Fruit fly (Drosophila melanogaster) whole organism, prepupa: Measurements from ENCODE around the gene CG11498.

Source experiments
- Blimp-1 ChIP-seq: fragments of 200-800 bp; sonication (Bioruptor generic); optimal IDR thresholded peaks from 3 replicates; lab custom pipeline; 2017; ENCODE audit warnings: missing biosample characterization, missing genetic modification characterization, mild to moderate bottlenecking, moderate library complexity, missing genetic modification reagents
- CG10631 ChIP-seq: fragments of 200-800 bp; sonication (Bioruptor generic); optimal IDR thresholded peaks from 2 replicates; lab custom pipeline; 2016; ENCODE audit warnings: missing biosample characterization, missing genetic modification characterization
- CG10669 ChIP-seq: fragments of 200-800 bp; sonication (Bioruptor generic); optimal IDR thresholded peaks from 3 replicates; lab custom pipeline; 2018; ENCODE audit warnings: missing biosample characterization, mild to moderate bottlenecking, missing genetic modification characterization, moderate library complexity
- CG11902 ChIP-seq: fragments of 200-800 bp; sonication (Bioruptor generic); optimal IDR thresholded peaks from 3 replicates; lab custom pipeline; 2016; ENCODE audit warnings: missing biosample characterization, missing genetic modification characterization
- CG15336 ChIP-seq: fragments of 200-800 bp; sonication (Bioruptor generic); IDR thresholded peaks from 2 replicates; pipeline ENCODE4 v1.3.6; 2022; ENCODE audit warnings: missing biosample characterization, missing genetic modification characterization
- CG16779 ChIP-seq: fragments of 200-800 bp; sonication (Bioruptor generic); optimal IDR thresholded peaks from 3 replicates; lab custom pipeline; 2017; ENCODE audit warnings: missing biosample characterization, mild to moderate bottlenecking, missing genetic modification characterization
- CG3032 ChIP-seq: fragments of 200-800 bp; optimal IDR thresholded peaks from 2 replicates; lab custom pipeline; 2019; ENCODE audit warnings: missing biosample characterization, mild to moderate bottlenecking, missing genetic modification characterization, moderate library complexity
- CG32006 ChIP-seq: fragments of 200-800 bp; sonication (Bioruptor generic); optimal IDR thresholded peaks from 3 replicates; lab custom pipeline; 2017; ENCODE audit warnings: missing biosample characterization, mild to moderate bottlenecking, missing genetic modification characterization
- CG34406 ChIP-seq: fragments of 200-800 bp; sonication (Bioruptor generic); optimal IDR thresholded peaks from 3 replicates; lab custom pipeline; 2016; ENCODE audit warnings: missing biosample characterization, missing genetic modification characterization
- CG3919 ChIP-seq: fragments of 200-800 bp; sonication (Bioruptor generic); optimal IDR thresholded peaks from 3 replicates; lab custom pipeline; 2016; ENCODE audit warnings: missing biosample characterization, missing genetic modification characterization
- CG4318 ChIP-seq: fragments of 200-800 bp; sonication (Bioruptor generic); optimal IDR thresholded peaks from 3 replicates; lab custom pipeline; 2017; ENCODE audit warnings: missing biosample characterization, mild to moderate bottlenecking, missing genetic modification characterization
- CG6163 ChIP-seq: fragments of 200-800 bp; sonication (Bioruptor generic); IDR thresholded peaks from 3 replicates; pipeline ENCODE4 v1.3.6; 2022; ENCODE audit warnings: missing biosample characterization, missing genetic modification characterization
- CG6854 ChIP-seq: fragments of 200-800 bp; sonication (Bioruptor generic); optimal IDR thresholded peaks from 2 replicates; lab custom pipeline; 2017; ENCODE audit warnings: missing biosample characterization, mild to moderate bottlenecking, missing genetic modification characterization
- CG7368 ChIP-seq: fragments of 200-800 bp; sonication (Bioruptor generic); optimal IDR thresholded peaks from 3 replicates; lab custom pipeline; 2016; ENCODE audit warnings: missing biosample characterization, missing genetic modification characterization
- CG8632 ChIP-seq: fragments of 200-800 bp; sonication (Bioruptor generic); optimal IDR thresholded peaks from 3 replicates; lab custom pipeline; 2016; ENCODE audit warnings: missing biosample characterization, missing genetic modification characterization
- CG9139 ChIP-seq: fragments of 200-800 bp; sonication (Bioruptor generic); optimal IDR thresholded peaks from 3 replicates; lab custom pipeline; 2017; ENCODE audit warnings: missing biosample characterization, mild to moderate bottlenecking, missing genetic modification characterization
- Eip75B ChIP-seq: fragments of 200-800 bp; sonication (Bioruptor generic); optimal IDR thresholded peaks from 3 replicates; lab custom pipeline; 2016; ENCODE audit warnings: missing biosample characterization, missing genetic modification characterization
- Ets96B ChIP-seq: fragments of 200-800 bp; optimal IDR thresholded peaks from 2 replicates; lab custom pipeline; 2019; ENCODE audit warnings: missing biosample characterization, mild to moderate bottlenecking, missing genetic modification characterization, moderate library complexity
- Hr38 ChIP-seq: sonication (Bioruptor generic); optimal IDR thresholded peaks from 2 replicates; lab custom pipeline; 2016; ENCODE audit warnings: missing biosample characterization, missing genetic modification characterization
- Hr39 ChIP-seq: fragments of 200-800 bp; sonication (Bioruptor generic); optimal IDR thresholded peaks from 2 replicates; lab custom pipeline; 2016; ENCODE audit warnings: missing biosample characterization, missing genetic modification characterization
- Hr4 ChIP-seq: fragments of 200-800 bp; sonication (Bioruptor generic); optimal IDR thresholded peaks from 3 replicates; lab custom pipeline; 2016; ENCODE audit warnings: missing biosample characterization, missing genetic modification characterization
- Smox ChIP-seq: fragments of 200-800 bp; sonication (Bioruptor generic); optimal IDR thresholded peaks from 3 replicates; lab custom pipeline; 2016; ENCODE audit warnings: missing biosample characterization, missing genetic modification characterization
- Sox102F ChIP-seq: fragments of 200-800 bp; sonication (Bioruptor generic); optimal IDR thresholded peaks from 2 replicates; lab custom pipeline; 2016; ENCODE audit warnings: missing biosample characterization, mild to moderate bottlenecking, missing genetic modification characterization
- Sox14 ChIP-seq: fragments of 200-800 bp; sonication (Bioruptor generic); optimal IDR thresholded peaks from 3 replicates; lab custom pipeline; 2016; ENCODE audit warnings: missing biosample characterization, missing genetic modification characterization
- Sox15 ChIP-seq: fragments of 200-800 bp; sonication (Bioruptor generic); optimal IDR thresholded peaks from 3 replicates; lab custom pipeline; 2016; ENCODE audit warnings: missing biosample characterization, missing genetic modification characterization
- achi ChIP-seq: fragments of 200-800 bp; sonication (Bioruptor generic); optimal IDR thresholded peaks from 3 replicates; lab custom pipeline; 2016; ENCODE audit warnings: missing biosample characterization, missing genetic modification characterization
- acj6 ChIP-seq: fragments of 200-800 bp; sonication (Bioruptor generic); optimal IDR thresholded peaks from 3 replicates; lab custom pipeline; 2016; ENCODE audit warnings: missing biosample characterization, missing genetic modification characterization
- dac ChIP-seq: fragments of 200-800 bp; sonication (Bioruptor generic); optimal IDR thresholded peaks from 2 replicates; lab custom pipeline; 2017; ENCODE audit warnings: missing biosample characterization, mild to moderate bottlenecking, missing genetic modification characterization
- eg ChIP-seq: fragments of 200-800 bp; sonication (Bioruptor generic); IDR thresholded peaks from 3 replicates; pipeline ENCODE4 v1.3.6; 2022; ENCODE audit warnings: missing biosample characterization, missing genetic modification characterization
- esn ChIP-seq: fragments of 200-800 bp; sonication (Bioruptor generic); optimal IDR thresholded peaks from 2 replicates; lab custom pipeline; 2016; ENCODE audit warnings: missing biosample characterization, mild to moderate bottlenecking, missing genetic modification characterization, moderate library complexity
- fd59A ChIP-seq: fragments of 200-800 bp; sonication (Bioruptor generic); optimal IDR thresholded peaks from 2 replicates; lab custom pipeline; 2017; ENCODE audit warnings: missing biosample characterization, mild to moderate bottlenecking, missing genetic modification characterization, missing genetic modification reagents
- fd85E ChIP-seq: fragments of 200-800 bp; sonication (Bioruptor generic); optimal IDR thresholded peaks from 3 replicates; lab custom pipeline; 2016; ENCODE audit warnings: missing biosample characterization, missing genetic modification characterization
- fkh ChIP-seq: fragments of 200-800 bp; sonication (Bioruptor generic); optimal IDR thresholded peaks from 3 replicates; lab custom pipeline; 2017; ENCODE audit warnings: missing biosample characterization, mild to moderate bottlenecking, missing genetic modification characterization, moderate library complexity
- pdm3 ChIP-seq: fragments of 200-800 bp; sonication (Bioruptor generic); optimal IDR thresholded peaks from 3 replicates; lab custom pipeline; 2016; ENCODE audit warnings: missing biosample characterization, missing genetic modification characterization
- salr ChIP-seq, 2 experiments: fragments of 200-800 bp; sonication (Bioruptor generic); optimal IDR thresholded peaks; 3 replicates each; lab custom pipeline; 2016 to 2018; ENCODE audit warnings: missing biosample characterization in 2 of 2, missing genetic modification characterization in 2 of 2, mild to moderate bottlenecking in 1 of 2
- spab ChIP-seq: fragments of 200-800 bp; sonication (Bioruptor generic); optimal IDR thresholded peaks from 2 replicates; lab custom pipeline; 2017; ENCODE audit warnings: missing biosample characterization, mild to moderate bottlenecking, missing genetic modification characterization, missing genetic modification reagents
- ss ChIP-seq, 2 experiments: fragments of 200-800 bp; sonication (Bioruptor generic); optimal IDR thresholded peaks; 2 replicates in 1 of 2; 3 replicates in 1 of 2; lab custom pipeline; 2017 to 2018; ENCODE audit warnings: mild to moderate bottlenecking in 2 of 2, missing biosample characterization in 2 of 2, missing genetic modification characterization in 2 of 2, moderate library complexity in 1 of 2
- topi ChIP-seq: fragments of 200-800 bp; sonication (Bioruptor generic); optimal IDR thresholded peaks from 3 replicates; lab custom pipeline; 2016; ENCODE audit warnings: missing biosample characterization, missing genetic modification characterization
- vri ChIP-seq: fragments of 200-800 bp; sonication (Bioruptor generic); optimal IDR thresholded peaks from 3 replicates; lab custom pipeline; 2016; ENCODE audit warnings: missing biosample characterization, mild to moderate bottlenecking, missing genetic modification characterization

Gene CG11498

DNA sequence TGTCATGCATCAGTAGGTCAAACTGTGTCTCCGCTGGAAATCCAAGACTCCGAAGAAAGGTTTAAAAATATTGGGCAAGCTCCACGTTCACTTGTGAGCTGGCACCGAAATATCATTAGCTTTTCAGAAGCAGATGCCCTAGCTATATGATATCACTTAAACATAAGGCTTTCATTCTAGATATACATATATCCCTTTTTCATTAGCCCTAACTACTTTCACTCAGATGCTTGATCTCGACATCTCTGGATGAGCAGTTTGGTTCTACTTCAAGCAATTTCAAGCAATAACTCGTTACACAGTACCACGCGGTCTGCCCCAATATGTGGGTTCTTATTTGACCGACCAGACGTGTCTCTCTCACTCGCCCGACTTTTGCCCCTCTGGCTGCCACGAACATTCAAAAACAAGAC, 31.2 kb upstream of the CG11498 start (continued):
- TF ChIP-seq Sox102F (peak; percentile 73), acj6 (GFP tag; lab: Kevin White, UChicago) (peak; percentile 71), fd85E (GFP tag; lab: Kevin White, UChicago) (no peak), CG16779 (tag; lab: Kevin White, UChicago) (peak; percentile 1), CG34406 (peak; percentile 71), CG32006 (peak; percentile 76), CG7368 (peak; percentile 62), fd59A (GFP tag; lab: Kevin White, UChicago) (peak; percentile 44), dac (no peak), vri (GFP tag; lab: Kevin White, UChicago) (peak; percentile 4), eg (GFP tag; lab: Robert Waterston, UW) (no peak), Sox15 (GFP tag; lab: Kevin White, UChicago) (peak; percentile 74), CG15336 (GFP tag; lab: Robert Waterston, UW) (no peak), CG4318 (GFP tag; lab: Kevin White, UChicago) (peak; percentile 36), fkh (GFP tag; lab: Kevin White, UChicago) (no peak), achi (GFP tag; lab: Kevin White, UChicago) (peak; percentile 30), topi (peak; percentile 87), Eip75B (peak; percentile 74), Blimp-1 (no peak), CG10669 (GFP tag; lab: Kevin White, UChicago) (peak; percentile 4), CG11902 (peak; percentile 72), CG6163 (GFP tag; lab: Robert Waterston, UW) (0 out of 3 replicates have a peak, but pooled peaks have one; percentile 11), Hr4 (GFP tag; lab: Kevin White, UChicago) (peak; percentile 1), salr (GFP tag; optimal IDR thresholded peaks at IDR 0.05; lab: Kevin White, UChicago) (peak in 1 of 2 experiments; percentile 52), ss (GFP tag; optimal IDR thresholded peaks at IDR 0.05; lab: Kevin White, UChicago) (peak; percentile 58 to 59), CG3032 (tag; lab: Kevin White, UChicago) (peak; percentile 12), CG3919 (GFP tag; lab: Kevin White, UChicago) (peak; percentile 62), esn (GFP tag; lab: Kevin White, UChicago) (peak; percentile 85), Ets96B (tag; lab: Kevin White, UChicago) (no peak), CG8632 (GFP tag; lab: Kevin White, UChicago) (peak; percentile 62), CG10631 (peak; percentile 43), Sox14 (GFP tag; lab: Kevin White, UChicago) (peak; percentile 77)

DNA sequence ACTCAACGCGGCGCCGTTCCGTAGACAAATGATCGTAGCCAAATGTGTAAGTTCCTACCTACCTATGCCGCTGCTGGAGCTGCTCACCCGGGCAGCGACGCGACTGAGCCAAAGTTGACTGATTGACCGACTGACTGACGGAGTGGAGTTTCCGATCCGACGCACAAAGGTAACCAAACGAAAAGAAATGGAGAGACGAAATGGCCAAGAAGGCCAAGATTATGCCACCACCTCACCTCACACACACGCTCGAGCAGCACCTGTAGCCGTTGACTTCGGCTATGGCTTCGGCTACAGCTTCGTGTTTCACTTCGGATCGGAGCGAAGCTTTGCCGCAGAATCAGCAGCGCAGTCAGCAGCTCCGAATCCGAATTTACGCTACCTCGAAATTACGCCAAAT, 30.8 kb upstream of the CG11498 start, which contains the start of gene CG9747:
Gene CG9747 (minus strand): TSS at position 206 of the 400 bp plus-strand sequence.
- TF ChIP-seq pdm3 (GFP tag; lab: Kevin White, UChicago) (no peak), spab (GFP tag; lab: Kevin White, UChicago) (no peak), CG6163 (GFP tag; lab: Robert Waterston, UW) (no peak), CG9139 (GFP tag; lab: Kevin White, UChicago) (no peak), achi (GFP tag; lab: Kevin White, UChicago) (no peak), acj6 (GFP tag; lab: Kevin White, UChicago) (no peak), Hr39 (GFP tag; lab: Kevin White, UChicago) (no peak), fd59A (GFP tag; lab: Kevin White, UChicago) (no peak), Hr38 (GFP tag; lab: Kevin White, UChicago) (no peak), dac (no peak), CG6854 (GFP tag; lab: Kevin White, UChicago) (peak; percentile 35), Ets96B (tag; lab: Kevin White, UChicago) (no peak), Smox (GFP tag; lab: Kevin White, UChicago) (no peak), fkh (GFP tag; lab: Kevin White, UChicago) (peak; percentile 18), CG10631 (no peak), CG3919 (GFP tag; lab: Kevin White, UChicago) (no peak), CG7368 (no peak)
